Worm (Caenorhabditis elegans) whole organism, mixed stage, embryonic: ENCODE measurements around the gene him-17.

Experiments used
- blmp-1 ChIP-seq: fragments of 150-350 bp; optimal IDR thresholded peaks from 2 replicates; lab custom pipeline; 2014; ENCODE audit warnings: missing biosample characterization, missing genetic modification characterization
- ceh-39 ChIP-seq: fragments of 150-350 bp; optimal IDR thresholded peaks from 2 replicates; lab custom pipeline; 2014; ENCODE audit warnings: missing biosample characterization, missing genetic modification characterization
- ceh-83 ChIP-seq: fragments of 200-800 bp; sonication (Bioruptor generic); optimal IDR thresholded peaks from 2 replicates; lab custom pipeline; 2018; ENCODE audit warnings: mild to moderate bottlenecking, missing genetic modification characterization, missing compliant biosample characterization
- cnd-1 ChIP-seq: fragments of 200-800 bp; sonication (Bioruptor generic); optimal IDR thresholded peaks from 2 replicates; lab custom pipeline; 2018; ENCODE audit warnings: mild to moderate bottlenecking, missing genetic modification characterization, missing compliant biosample characterization
- elt-3 ChIP-seq: fragments of 150-350 bp; optimal IDR thresholded peaks from 2 replicates; lab custom pipeline; 2014; ENCODE audit warnings: missing biosample characterization, missing genetic modification characterization
- lsy-2 ChIP-seq: fragments of 150-350 bp; optimal IDR thresholded peaks from 2 replicates; lab custom pipeline; 2014; ENCODE audit warnings: missing biosample characterization, missing genetic modification characterization
- nhr-12 ChIP-seq: fragments of 150-350 bp; optimal IDR thresholded peaks from 2 replicates; lab custom pipeline; 2014; ENCODE audit warnings: missing biosample characterization, missing genetic modification characterization
- nhr-28 ChIP-seq: fragments of 150-350 bp; optimal IDR thresholded peaks from 2 replicates; lab custom pipeline; 2014; ENCODE audit warnings: missing biosample characterization, missing genetic modification characterization
- nhr-76 ChIP-seq: sonication (generic microtip); optimal IDR thresholded peaks from 2 replicates; lab custom pipeline; 2017; ENCODE audit warnings: missing biosample characterization, missing genetic modification characterization
- unc-39 ChIP-seq: fragments of 150-350 bp; optimal IDR thresholded peaks from 2 replicates; lab custom pipeline; 2014; ENCODE audit warnings: missing biosample characterization, missing genetic modification characterization
- unc-62 ChIP-seq: fragments of 150-350 bp; optimal IDR thresholded peaks from 2 replicates; lab custom pipeline; 2014; ENCODE audit warnings: missing biosample characterization, missing genetic modification reagents, missing genetic modification characterization
- ztf-11 ChIP-seq: fragments of 150-350 bp; optimal IDR thresholded peaks from 2 replicates; lab custom pipeline; 2014; ENCODE audit warnings: missing biosample characterization, missing genetic modification characterization

- TF ChIP-seq ztf-11 (tag; lab: Kevin White, UChicago) (no peak), lsy-2 (tag; lab: Kevin White, UChicago) (no peak), ceh-83 (no peak), ceh-39 (no peak), unc-39 (tag; lab: Kevin White, UChicago) (no peak), nhr-12 (tag; lab: Kevin White, UChicago) (no peak), unc-62 (GFP tag; lab: Kevin White, UChicago) (no peak), blmp-1 (tag; lab: Kevin White, UChicago) (no peak), cnd-1 (tag; lab: Kevin White, UChicago) (no peak), nhr-28 (tag; lab: Kevin White, UChicago) (no peak), nhr-76 (tag; lab: Kevin White, UChicago) (no peak), elt-3 (tag; lab: Kevin White, UChicago) (no peak)
Observed at ce11 chrV:13195548-13195947, 19.0 kb downstream of the him-17 start, which contains the start of gene F57B1.1.
